Worm (Caenorhabditis elegans) whole organism, L3 larva: Measurements from ENCODE around the gene mfsd-11.

Experiments
- ceh-16 ChIP-seq: sonication (generic microtip); optimal IDR thresholded peaks from 2 replicates; lab custom pipeline; 2017; ENCODE audit warnings: missing biosample characterization, missing genetic modification characterization
- egl-27 ChIP-seq: sonication (generic microtip); optimal IDR thresholded peaks from 4 replicates; lab custom pipeline; 2017; ENCODE audit warnings: missing biosample characterization, missing genetic modification reagents, missing genetic modification characterization
- elt-2 ChIP-seq: sonication (generic microtip); optimal IDR thresholded peaks from 2 replicates; lab custom pipeline; 2016; ENCODE audit warnings: missing genetic modification reagents, mild to moderate bottlenecking, missing genetic modification characterization, missing compliant biosample characterization
- jun-1 ChIP-seq: fragments of 150-350 bp; optimal IDR thresholded peaks from 2 replicates; lab custom pipeline; 2014; ENCODE audit warnings: missing biosample characterization, missing genetic modification reagents, missing genetic modification characterization
- lin-39 ChIP-seq: fragments of 150-350 bp; optimal IDR thresholded peaks from 2 replicates; lab custom pipeline; 2018; ENCODE audit warnings: missing biosample characterization, missing genetic modification reagents, missing genetic modification characterization
- lsy-12 ChIP-seq: sonication (generic microtip); optimal IDR thresholded peaks from 2 replicates; lab custom pipeline; 2016; ENCODE audit warnings: mild to moderate bottlenecking, missing genetic modification characterization, missing compliant biosample characterization
- nhr-11 ChIP-seq: fragments of 150-350 bp; optimal IDR thresholded peaks from 2 replicates; lab custom pipeline; 2014; ENCODE audit warnings: missing biosample characterization, missing genetic modification characterization
- nhr-25 ChIP-seq: sonication (generic microtip); optimal IDR thresholded peaks from 2 replicates; lab custom pipeline; 2017; ENCODE audit warnings: missing biosample characterization, missing genetic modification characterization
- pha-4 ChIP-seq: fragments of 150-350 bp; optimal IDR thresholded peaks from 2 replicates; lab custom pipeline; 2014; ENCODE audit warnings: missing biosample characterization, missing genetic modification reagents, missing genetic modification characterization
- pqm-1 ChIP-seq: fragments of 150-350 bp; optimal IDR thresholded peaks from 2 replicates; lab custom pipeline; 2017; ENCODE audit warnings: missing biosample characterization, missing genetic modification characterization, inconsistent platforms
- snpc-4 ChIP-seq: fragments of 150-350 bp; optimal IDR thresholded peaks from 2 replicates; lab custom pipeline; 2014; ENCODE audit warnings: missing biosample characterization, missing genetic modification characterization
- ztf-4 ChIP-seq: fragments of 150-350 bp; optimal IDR thresholded peaks from 2 replicates; lab custom pipeline; 2014; ENCODE audit warnings: missing biosample characterization, missing genetic modification characterization

DNA sequence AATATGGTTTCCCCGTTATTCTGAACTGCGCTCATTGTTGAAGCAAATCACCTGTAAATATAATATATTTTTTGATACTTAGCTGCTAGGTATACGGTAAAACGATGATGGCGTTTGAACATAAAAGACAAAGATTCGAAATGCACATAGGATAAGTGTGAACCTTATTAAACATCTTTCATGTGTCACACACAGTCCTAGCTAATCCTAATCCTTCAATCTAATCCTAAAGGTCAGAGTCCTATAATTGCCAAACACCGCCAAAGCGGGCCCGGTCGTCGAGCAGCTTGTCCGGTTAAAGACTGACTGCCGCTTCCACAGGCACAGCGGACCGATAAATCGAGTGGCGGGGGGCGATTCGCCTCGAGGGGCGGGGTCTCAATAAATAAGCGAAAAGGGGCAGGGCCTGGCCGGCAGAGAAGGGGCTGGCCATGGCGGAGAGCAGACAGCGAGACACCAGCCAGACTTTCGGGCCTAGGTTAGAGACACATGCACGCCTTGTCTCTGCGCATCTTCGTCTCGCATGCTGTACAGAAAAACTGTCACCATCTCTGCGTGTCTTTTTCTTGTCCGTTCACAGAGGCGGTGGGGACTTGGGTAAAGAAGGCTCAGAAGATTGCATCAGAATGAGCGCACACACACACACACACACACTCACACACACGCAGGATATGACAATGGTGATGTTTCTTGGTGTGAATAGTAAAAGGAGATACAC, 17.9 kb upstream of the mfsd-11 start, which contains the start of gene F57G12.1:
- TF ChIP-seq nhr-25 (tag; lab: Kevin White, UChicago), result peak; percentile 88
- TF ChIP-seq pqm-1 (tag; lab: Kevin White, UChicago), result peak; percentile 41
- TF ChIP-seq lin-39 (tag; lab: Kevin White, UChicago), result peak; percentile 97
- peak; percentile 9 for TF ChIP-seq lsy-12 (tag; lab: Kevin White, UChicago)
- peak; percentile 36 for TF ChIP-seq jun-1 (tag; lab: Kevin White, UChicago)
- TF ChIP-seq ceh-16, result no peak
- peak; percentile 57 for TF ChIP-seq elt-2
- no peak for TF ChIP-seq snpc-4
- peak; percentile 56 for TF ChIP-seq nhr-11 (tag; lab: Kevin White, UChicago)
- no peak for TF ChIP-seq ztf-4 (tag; lab: Kevin White, UChicago)
- peak; percentile 41 for TF ChIP-seq egl-27 (tag; lab: Kevin White, UChicago)
- peak; percentile 85 for TF ChIP-seq pha-4 (tag; lab: Kevin White, UChicago)
